Fruit fly (Drosophila melanogaster): Measurements from ENCODE around the gene VhaPPA1-2.
A peak's percentile ranks its signal among the peaks of the same experiment; 100 is the strongest.

DNA sequence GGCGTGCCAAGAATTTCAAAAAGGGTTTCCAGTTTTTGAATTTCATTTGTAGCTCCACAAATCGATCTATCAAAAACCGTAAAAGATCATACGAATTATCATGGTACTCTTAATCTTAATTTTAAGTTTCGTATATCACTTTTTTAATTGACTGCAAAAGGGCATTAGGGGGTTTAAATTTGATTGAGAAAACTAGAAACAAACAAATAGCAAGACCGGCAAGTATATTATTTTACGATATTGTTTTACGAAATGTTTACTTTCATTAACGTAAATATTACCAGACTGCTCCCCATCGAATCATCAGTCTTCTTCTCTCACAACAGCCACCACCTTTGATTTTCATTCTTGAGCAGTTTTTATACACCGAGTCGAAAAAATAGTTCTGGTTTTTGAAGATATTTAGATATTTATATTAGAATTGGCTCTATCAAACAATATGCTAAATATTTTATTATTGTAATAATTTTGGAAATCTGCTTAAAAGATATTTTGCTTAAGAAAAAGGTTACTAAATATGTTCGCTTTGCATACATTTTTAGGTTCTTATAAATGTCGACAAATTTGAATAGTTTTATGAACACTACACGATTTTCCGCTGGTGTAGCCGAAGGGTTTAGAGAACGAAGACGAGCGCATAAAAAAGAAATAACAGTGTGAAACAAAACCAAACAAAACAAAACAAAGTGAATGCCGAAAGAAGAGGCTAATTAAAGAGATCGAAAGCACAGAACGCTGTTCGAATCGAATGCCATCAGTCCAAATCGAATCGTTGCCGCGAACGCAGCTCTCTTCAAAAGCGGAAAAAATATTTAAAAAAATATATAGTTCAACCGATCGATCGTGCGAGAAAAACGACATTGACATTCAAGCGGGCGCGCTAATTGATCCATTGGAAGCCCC, 18.1 kb upstream of the VhaPPA1-2 start, which contains the start of gene Sdr:
- TF ChIP-seq bab1 (GFP tag; optimal IDR thresholded peaks at IDR 0.05): peak; percentile 74
- no peak for TF ChIP-seq toe (GFP tag; optimal IDR thresholded peaks at IDR 0.05)
- TF ChIP-seq ovo (GFP tag; optimal IDR thresholded peaks at IDR 0.05): no peak
- no peak for TF ChIP-seq CG33017 (tag; optimal IDR thresholded peaks at IDR 0.05)
- TF ChIP-seq Hr96 (GFP tag; optimal IDR thresholded peaks at IDR 0.05): no peak
- TF ChIP-seq CG1620 (GFP tag; optimal IDR thresholded peaks at IDR 0.05): no peak
- no peak for TF ChIP-seq Mnt (GFP tag; optimal IDR thresholded peaks at IDR 0.05)
- TF ChIP-seq CG5204 (GFP tag; optimal IDR thresholded peaks at IDR 0.05): no peak

Measured in whole organism, adult.